Worm (Caenorhabditis elegans) whole organism, L4/young adult: ENCODE data around the gene M03E7.1.

Experiments used
- W03F9.2 ChIP-seq: fragments of 150-350 bp; optimal IDR thresholded peaks from 2 replicates; lab custom pipeline; 2014; ENCODE audit warnings: missing biosample characterization, missing genetic modification characterization
- him-1 ChIP-seq: sonication (generic microtip); optimal IDR thresholded peaks from 2 replicates; lab custom pipeline; 2016; ENCODE audit warnings: missing genotype, missing genetic modification reagents, missing genetic modification characterization, missing compliant biosample characterization

ce11 chrV:5594315-5594714 is 27.2 kb upstream of the M03E7.1 start, which contains the start of gene crn-2:
- no peak for TF ChIP-seq him-1
- no peak for TF ChIP-seq W03F9.2
